Fruit fly (Drosophila melanogaster) whole organism, embryonic: ENCODE results near the gene IFT43.
A peak's percentile ranks its signal among the peaks of the same experiment; 100 is the strongest.

Experiments
- Awh ChIP-seq: fragments of 200-800 bp; sonication (Bioruptor generic); IDR thresholded peaks from 2 replicates; pipeline ENCODE4, ENCODE4 v1.3.6; 2022; ENCODE audit warnings: missing biosample characterization, missing genetic modification characterization
- CG10979 ChIP-seq: fragments of 200-800 bp; sonication (Bioruptor generic); optimal IDR thresholded peaks from 2 replicates; lab custom pipeline; 2018; ENCODE audit warnings: missing biosample characterization, mild to moderate bottlenecking, missing genetic modification characterization, moderate library complexity
- CG11504 ChIP-seq: fragments of 200-800 bp; sonication (Bioruptor generic); optimal IDR thresholded peaks from 3 replicates; lab custom pipeline; 2019; ENCODE audit warnings: missing biosample characterization, mild to moderate bottlenecking, missing genetic modification characterization, moderate library complexity
- CG13287 ChIP-seq: fragments of 200-800 bp; sonication (Bioruptor generic); IDR thresholded peaks from 2 replicates; pipeline ENCODE4 v1.3.6; 2022; ENCODE audit warnings: missing biosample characterization, missing genetic modification characterization; ENCODE audit not compliant: partially characterized antibody
- CG18262 ChIP-seq: fragments of 200-800 bp; optimal IDR thresholded peaks from 3 replicates; lab custom pipeline; 2019; ENCODE audit warnings: missing biosample characterization, mild to moderate bottlenecking, missing genetic modification characterization, moderate library complexity
- CG1832 ChIP-seq: fragments of 200-800 bp; sonication (Bioruptor generic); optimal IDR thresholded peaks from 2 replicates; lab custom pipeline; 2017; ENCODE audit warnings: missing biosample characterization, mild to moderate bottlenecking, missing genetic modification characterization, inconsistent platforms
- CG30431 ChIP-seq: fragments of 200-800 bp; sonication (Bioruptor generic); optimal IDR thresholded peaks from 2 replicates; lab custom pipeline; 2017; ENCODE audit warnings: missing biosample characterization, missing genetic modification characterization
- CG31441 ChIP-seq: fragments of 200-800 bp; sonication (Bioruptor generic); IDR thresholded peaks from 2 replicates; pipeline ENCODE4 v1.3.6; 2022; ENCODE audit warnings: missing biosample characterization, missing genetic modification characterization
- CG3407 ChIP-seq: fragments of 200-800 bp; sonication (Bioruptor generic); optimal IDR thresholded peaks from 2 replicates; lab custom pipeline; 2018; ENCODE audit warnings: missing biosample characterization, mild to moderate bottlenecking, missing genetic modification characterization
- CG34224 ChIP-seq: fragments of 200-800 bp; sonication (Bioruptor generic); IDR thresholded peaks from 3 replicates; pipeline ENCODE4 v1.3.6; 2022; ENCODE audit warnings: missing biosample characterization, missing genetic modification characterization; ENCODE audit not compliant: partially characterized antibody
- CG42726 ChIP-seq: fragments of 200-800 bp; sonication (Bioruptor generic); IDR thresholded peaks from 2 replicates; pipeline ENCODE4 v1.3.6; 2022; ENCODE audit warnings: missing biosample characterization, missing genetic modification characterization; ENCODE audit not compliant: partially characterized antibody
- CG4424 ChIP-seq: fragments of 200-800 bp; sonication (Bioruptor generic); optimal IDR thresholded peaks from 3 replicates; lab custom pipeline; 2016; ENCODE audit warnings: missing biosample characterization, missing genetic modification characterization
- CG7839 ChIP-seq: fragments of 200-800 bp; sonication (Bioruptor generic); optimal IDR thresholded peaks from 3 replicates; lab custom pipeline; 2018; ENCODE audit warnings: missing biosample characterization, mild to moderate bottlenecking, missing genetic modification characterization, moderate library complexity
- CG7987 ChIP-seq: fragments of 200-800 bp; sonication (Bioruptor generic); optimal IDR thresholded peaks from 2 replicates; lab custom pipeline; 2018; ENCODE audit warnings: missing biosample characterization, mild to moderate bottlenecking, missing genetic modification characterization, moderate library complexity
- CG9876 ChIP-seq: fragments of 200-800 bp; sonication (Bioruptor generic); optimal IDR thresholded peaks from 2 replicates; lab custom pipeline; 2016; ENCODE audit warnings: missing biosample characterization, missing genetic modification characterization
- Dfd ChIP-seq, 2 experiments: fragments of >200 bp; optimal IDR thresholded peaks; 2 replicates each; lab custom pipeline; 2017; ENCODE audit warnings: missing biosample characterization in 2 of 2, missing genetic modification characterization in 2 of 2
- Dll ChIP-seq: fragments of 200-800 bp; sonication (Bioruptor generic); IDR thresholded peaks from 4 replicates; pipeline ENCODE4 v1.3.6; 2022; ENCODE audit warnings: missing biosample characterization, missing genetic modification characterization; ENCODE audit not compliant: partially characterized antibody
- HLH3B ChIP-seq: fragments of 200-800 bp; sonication (Bioruptor generic); IDR thresholded peaks from 2 replicates; pipeline ENCODE4 v1.3.6; 2022; ENCODE audit warnings: missing biosample characterization, missing genetic modification characterization
- Hr78 ChIP-seq, 2 experiments: fragments of 200-800 bp in 1 of 2; fragments of >200 bp in 1 of 2; sonication (Bioruptor generic) in 1 of 2; optimal IDR thresholded peaks; 2 replicates each; lab custom pipeline; 2017 to 2019; ENCODE audit warnings: missing biosample characterization in 2 of 2, missing genetic modification characterization in 2 of 2, mild to moderate bottlenecking in 1 of 2, moderate library complexity in 1 of 2
- Jarid2 ChIP-seq: fragments of 200-800 bp; sonication (Bioruptor generic); optimal IDR thresholded peaks from 3 replicates; lab custom pipeline; 2017; ENCODE audit warnings: mild to moderate bottlenecking, missing biosample characterization, missing genetic modification reagents, missing genetic modification characterization
- NC2β ChIP-seq: fragments of 200-800 bp; sonication (Bioruptor generic); optimal IDR thresholded peaks from 2 replicates; lab custom pipeline; 2016; ENCODE audit warnings: missing biosample characterization, missing genetic modification characterization
- Nf-YA ChIP-seq: fragments of 200-800 bp; sonication (Bioruptor generic); IDR thresholded peaks from 2 replicates; pipeline ENCODE4 v1.3.6; 2022; ENCODE audit warnings: missing biosample characterization, missing genetic modification characterization
- Nf-YB ChIP-seq: fragments of 200-800 bp; sonication (Bioruptor generic); optimal IDR thresholded peaks from 3 replicates; lab custom pipeline; 2019; ENCODE audit warnings: missing biosample characterization, mild to moderate bottlenecking, missing genetic modification characterization, moderate library complexity
- Nf-YC ChIP-seq: fragments of 200-800 bp; optimal IDR thresholded peaks from 3 replicates; lab custom pipeline; 2019; ENCODE audit warnings: missing biosample characterization, mild to moderate bottlenecking, missing genetic modification characterization, moderate library complexity
- Rfx ChIP-seq: fragments of 200-800 bp; sonication (Bioruptor generic); IDR thresholded peaks from 2 replicates; pipeline ENCODE4 v1.3.6; 2022; ENCODE audit warnings: missing biosample characterization, missing genetic modification characterization
- Trl ChIP-seq, 3 experiments: fragments of >200 bp in 2 of 3; fragments of 200-800 bp in 1 of 3; sonication (Bioruptor generic) in 1 of 3; optimal IDR thresholded peaks; 2 replicates in 1 of 3; 3 replicates in 2 of 3; lab custom pipeline; 2016 to 2017; ENCODE audit warnings: missing biosample characterization in 1 of 3, missing genetic modification characterization in 1 of 3
- Usf ChIP-seq: fragments of 200-800 bp; sonication (Bioruptor generic); optimal IDR thresholded peaks from 2 replicates; lab custom pipeline; 2017; ENCODE audit warnings: missing genotype, missing biosample characterization, missing genetic modification characterization
- cas ChIP-seq: fragments of 200-800 bp; sonication (Bioruptor generic); IDR thresholded peaks from 2 replicates; pipeline ENCODE4 v1.3.6; 2022; ENCODE audit warnings: missing biosample characterization, missing genetic modification characterization
- cg ChIP-seq: fragments of 200-800 bp; sonication (Bioruptor generic); optimal IDR thresholded peaks from 3 replicates; lab custom pipeline; 2019; ENCODE audit warnings: missing biosample characterization, mild to moderate bottlenecking, missing genetic modification characterization, moderate library complexity
- chm ChIP-seq: fragments of 200-800 bp; sonication (Bioruptor generic); IDR thresholded peaks from 2 replicates; pipeline ENCODE4 v1.3.6; 2022; ENCODE audit warnings: missing biosample characterization, missing genetic modification characterization
- crol ChIP-seq: fragments of 200-800 bp; sonication (Bioruptor generic); IDR thresholded peaks from 2 replicates; pipeline ENCODE4 v1.3.6; 2022; ENCODE audit warnings: missing biosample characterization, missing genetic modification characterization
- dmrt99B ChIP-seq: fragments of 200-800 bp; sonication (Bioruptor generic); optimal IDR thresholded peaks from 2 replicates; lab custom pipeline; 2018; ENCODE audit warnings: missing biosample characterization, mild to moderate bottlenecking, missing genetic modification characterization, moderate library complexity
- eve ChIP-seq, 2 experiments: fragments of >200 bp; optimal IDR thresholded peaks; 2 replicates each; lab custom pipeline; 2017; ENCODE audit warnings: missing biosample characterization in 2 of 2, missing genetic modification characterization in 2 of 2
- ewg ChIP-seq: fragments of 200-800 bp; sonication (Bioruptor generic); optimal IDR thresholded peaks from 3 replicates; lab custom pipeline; 2017; ENCODE audit warnings: mild to moderate bottlenecking, missing biosample characterization, missing genetic modification reagents, missing genetic modification characterization
- gem ChIP-seq: fragments of 200-800 bp; sonication (Bioruptor generic); optimal IDR thresholded peaks from 2 replicates; lab custom pipeline; 2019; ENCODE audit warnings: missing biosample characterization, mild to moderate bottlenecking, missing genetic modification characterization, moderate library complexity
- gfzf ChIP-seq: fragments of 200-800 bp; sonication (Bioruptor generic); optimal IDR thresholded peaks from 2 replicates; lab custom pipeline; 2016; ENCODE audit warnings: missing biosample characterization, mild to moderate bottlenecking, missing genetic modification characterization, moderate library complexity
- gsb-n ChIP-seq: fragments of 200-800 bp; sonication (Bioruptor generic); optimal IDR thresholded peaks from 3 replicates; lab custom pipeline; 2018; ENCODE audit warnings: missing biosample characterization, mild to moderate bottlenecking, missing genetic modification characterization
- jing ChIP-seq: fragments of 200-800 bp; sonication (Bioruptor generic); optimal IDR thresholded peaks from 2 replicates; lab custom pipeline; 2018; ENCODE audit warnings: missing biosample characterization, mild to moderate bottlenecking, missing genetic modification characterization
- lola ChIP-seq, 3 experiments: fragments of >200 bp in 2 of 3; fragments of 200-800 bp in 1 of 3; sonication (Bioruptor generic) in 1 of 3; optimal IDR thresholded peaks; 2 replicates each; lab custom pipeline; 2017 to 2019; ENCODE audit warnings: missing biosample characterization in 3 of 3, missing genetic modification characterization in 3 of 3, mild to moderate bottlenecking in 1 of 3, moderate library complexity in 1 of 3
- oc ChIP-seq: fragments of 200-800 bp; sonication (Bioruptor generic); optimal IDR thresholded peaks from 2 replicates; lab custom pipeline; 2018; ENCODE audit warnings: missing biosample characterization, mild to moderate bottlenecking, missing genetic modification characterization, moderate library complexity
- sens ChIP-seq: fragments of 200-800 bp; sonication (Bioruptor generic); peaks from one replicate; lab custom pipeline; 2016; ENCODE audit warnings: missing biosample characterization, missing genetic modification characterization
- slbo ChIP-seq: fragments of 200-800 bp; sonication (Bioruptor generic); IDR thresholded peaks from 2 replicates; pipeline ENCODE4 v1.3.6; 2022; ENCODE audit warnings: missing biosample characterization, missing genetic modification characterization
- sna ChIP-seq: fragments of 200-800 bp; sonication (Bioruptor generic); IDR thresholded peaks from 2 replicates; pipeline ENCODE4 v1.3.6; 2022; ENCODE audit warnings: missing biosample characterization, missing genetic modification characterization; ENCODE audit not compliant: partially characterized antibody
- sr ChIP-seq: fragments of 200-800 bp; sonication (Bioruptor generic); IDR thresholded peaks from 3 replicates; pipeline ENCODE4 v1.3.6; 2022; ENCODE audit warnings: missing biosample characterization, missing genetic modification characterization
- vvl ChIP-seq: fragments of 200-800 bp; sonication (Bioruptor generic); IDR thresholded peaks from 2 replicates; pipeline ENCODE4 v1.3.6; 2022; ENCODE audit warnings: missing biosample characterization, missing genetic modification characterization
- yki ChIP-seq: fragments of >200 bp; optimal IDR thresholded peaks from 3 replicates; lab custom pipeline; 2018
- zen2 ChIP-seq: fragments of 200-800 bp; sonication (Bioruptor generic); IDR thresholded peaks from 3 replicates; pipeline ENCODE4 v1.3.6; 2022; ENCODE audit warnings: missing biosample characterization, missing genetic modification characterization; ENCODE audit not compliant: partially characterized antibody

IFT43 gene

DNA sequence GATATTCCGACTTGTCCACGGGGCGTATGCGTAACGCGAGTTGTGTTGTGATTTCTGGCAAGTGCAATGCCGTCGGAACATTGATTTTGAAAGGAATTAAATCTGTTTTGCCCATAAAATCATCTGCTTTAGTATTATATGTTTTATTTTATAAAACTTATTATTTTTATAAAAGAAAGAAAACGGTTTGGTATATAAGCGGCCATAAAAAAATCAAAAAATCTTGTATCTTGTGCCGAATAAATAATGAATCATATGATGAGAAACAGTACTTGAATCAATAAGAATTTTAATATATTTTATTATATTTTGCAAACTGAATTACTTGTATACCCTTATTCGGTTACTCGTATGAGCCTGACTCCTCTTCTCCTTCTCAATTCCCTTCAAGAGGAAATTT lies 37.9 kb downstream of the IFT43 start, which contains the start of gene pdm2:
pdm2 (plus strand) TSS at position 301 of the 400 bp plus-strand sequence.
- no peak for TF ChIP-seq CG3407
- TF ChIP-seq NC2β (GFP tag; lab: Kevin White, UChicago): no peak
- TF ChIP-seq HLH3B (GFP tag; lab: Robert Waterston, UW): no peak
- no peak for TF ChIP-seq eve (GFP tag; optimal IDR thresholded peaks at IDR 0.05; lab: Kevin White, UChicago)
- TF ChIP-seq Usf: no peak

dm6 chr2L:12655731-12656326 lies 39.0 kb downstream of the IFT43 start:
- TF ChIP-seq jing: no peak
- no peak for TF ChIP-seq CG42726 (GFP tag; lab: Robert Waterston, UW)
- TF ChIP-seq gem (tag; lab: Kevin White, UChicago): peak; percentile 37
- peak; percentile 40; the same call in 1 of the 2 replicates for TF ChIP-seq CG31441 (GFP tag; lab: Robert Waterston, UW)
- TF ChIP-seq CG1832 (GFP tag; lab: Kevin White, UChicago): peak; percentile 0
- peak; percentile 98 for TF ChIP-seq Nf-YC (tag; lab: Kevin White, UChicago)
- peak; percentile 40 for TF ChIP-seq sens (GFP tag; lab: Kevin White, UChicago)
- TF ChIP-seq gfzf (GFP tag; lab: Kevin White, UChicago): no peak
- TF ChIP-seq sr: peak; percentile 82
- peak; percentile 16 for TF ChIP-seq gsb-n (tag; lab: Kevin White, UChicago)
- no peak for TF ChIP-seq CG4424 (GFP tag; lab: Kevin White, UChicago)
- TF ChIP-seq CG34224 (GFP tag; lab: Robert Waterston, UW): peak; percentile 51
- peak; percentile 87 for TF ChIP-seq zen2 (GFP tag; lab: Robert Waterston, UW)
- TF ChIP-seq Awh (GFP tag; lab: Robert Waterston, UW): no peak
- TF ChIP-seq Trl (optimal IDR thresholded peaks at IDR 0.05; lab: Kevin White, UChicago): peak; percentile 85 to 94
- peak; percentile 18 for TF ChIP-seq Trl (GFP tag; optimal IDR thresholded peaks at IDR 0.05; lab: Kevin White, UChicago)
- peak; percentile 57 for TF ChIP-seq CG11504 (tag; lab: Kevin White, UChicago)
- TF ChIP-seq CG18262 (tag; lab: Kevin White, UChicago): peak; percentile 31
- TF ChIP-seq CG30431 (GFP tag; lab: Kevin White, UChicago): no peak
- TF ChIP-seq Rfx (GFP tag; lab: Robert Waterston, UW): no peak
- peak; percentile 1 for TF ChIP-seq Jarid2
- TF ChIP-seq Nf-YB: peak; percentile 98
- peak; percentile 38; the same call in 1 of the 2 replicates for TF ChIP-seq sna
- TF ChIP-seq CG13287: peak; percentile 29; the same call in 1 of the 2 replicates
- TF ChIP-seq crol (GFP tag; lab: Robert Waterston, UW): peak; percentile 78
- TF ChIP-seq ewg (GFP tag; lab: Kevin White, UChicago): peak; percentile 59
- TF ChIP-seq chm (GFP tag; lab: Robert Waterston, UW): peak; percentile 7; the same call in 1 of the 2 replicates
- peak; percentile 20 for TF ChIP-seq oc (tag; lab: Kevin White, UChicago)
- peak; percentile 38; the same call in 1 of the 4 replicates for TF ChIP-seq Dll (GFP tag; lab: Robert Waterston, UW)
- TF ChIP-seq CG9876 (GFP tag; lab: Kevin White, UChicago): no peak
- TF ChIP-seq CG10979 (tag; lab: Kevin White, UChicago): peak; percentile 14
- TF ChIP-seq yki (lab: Kevin White, UChicago): peak; percentile 61
- TF ChIP-seq CG7987 (GFP tag; lab: Kevin White, UChicago): no peak
- TF ChIP-seq vvl (GFP tag; lab: Robert Waterston, UW): peak; percentile 87
- TF ChIP-seq lola (GFP tag; optimal IDR thresholded peaks at IDR 0.05; lab: Kevin White, UChicago): peak in 1 of 3 experiments; percentile 1
- TF ChIP-seq cas (GFP tag; lab: Robert Waterston, UW): no peak
- peak; percentile 83 for TF ChIP-seq Nf-YA (GFP tag; lab: Robert Waterston, UW)
- peak; percentile 87 for TF ChIP-seq cg
- peak; percentile 4 for TF ChIP-seq dmrt99B (tag; lab: Kevin White, UChicago)
- no peak for TF ChIP-seq slbo (GFP tag; lab: Robert Waterston, UW)
- TF ChIP-seq Hr78 (GFP tag; optimal IDR thresholded peaks at IDR 0.05; lab: Kevin White, UChicago): no peak
- no peak for TF ChIP-seq Dfd (GFP tag; optimal IDR thresholded peaks at IDR 0.05; lab: Kevin White, UChicago)
- peak; percentile 23 for TF ChIP-seq CG7839
